Worm (Caenorhabditis elegans): ENCODE measurements around the gene gpx-5.

Gene gpx-5

DNA sequence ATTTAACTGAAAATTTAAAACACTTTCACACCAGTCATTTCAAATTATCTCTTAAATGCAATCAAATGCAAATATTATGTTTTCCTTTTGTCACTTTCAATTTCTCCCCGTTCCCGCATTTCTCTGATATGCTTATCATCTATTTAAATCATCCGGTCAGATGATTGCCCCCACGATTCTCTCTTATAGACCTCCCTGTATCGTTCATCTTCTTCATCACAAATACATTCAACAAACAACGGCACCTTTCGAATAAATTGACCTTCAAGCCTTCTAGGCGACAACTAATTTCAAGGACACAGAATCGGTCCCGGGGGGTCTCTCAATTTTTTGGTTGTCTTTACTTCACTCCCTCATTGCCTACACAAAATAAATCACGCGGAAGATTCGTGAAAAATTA, 35.6 kb upstream of the gpx-5 start:
- TF ChIP-seq hlh-15 (tag; optimal IDR thresholded peaks at IDR 0.05) (no peak), ztf-16 (tag; optimal IDR thresholded peaks at IDR 0.05) (no peak), Y22D7AL.16 (tag; optimal IDR thresholded peaks at IDR 0.05) (no peak), hlh-30 (tag; optimal IDR thresholded peaks at IDR 0.05; ENCODE audit: insufficient read depth) (no peak), ceh-14 (tag; optimal IDR thresholded peaks at IDR 0.05) (no peak), ceh-34 (tag; optimal IDR thresholded peaks at IDR 0.05) (no peak), ceh-2 (tag; optimal IDR thresholded peaks at IDR 0.05) (no peak), unc-42 (tag; optimal IDR thresholded peaks at IDR 0.05) (no peak), C08G9.2 (tag; optimal IDR thresholded peaks at IDR 0.05) (no peak), pha-2 (tag; optimal IDR thresholded peaks at IDR 0.05) (no peak), lim-6 (tag; optimal IDR thresholded peaks at IDR 0.05) (no peak), ceh-9 (tag; optimal IDR thresholded peaks at IDR 0.05) (no peak), pqm-1 (tag; optimal IDR thresholded peaks at IDR 0.05) (no peak), hlh-6 (tag; optimal IDR thresholded peaks at IDR 0.05) (no peak), K09A11.1 (tag; optimal IDR thresholded peaks at IDR 0.05; ENCODE audit: insufficient read depth) (no peak), gmeb-2 (tag; optimal IDR thresholded peaks at IDR 0.05) (no peak), hlh-8 (tag; optimal IDR thresholded peaks at IDR 0.05) (no peak), sox-4 (tag; optimal IDR thresholded peaks at IDR 0.05) (no peak), tbx-2 (tag; optimal IDR thresholded peaks at IDR 0.05) (no peak)

DNA sequence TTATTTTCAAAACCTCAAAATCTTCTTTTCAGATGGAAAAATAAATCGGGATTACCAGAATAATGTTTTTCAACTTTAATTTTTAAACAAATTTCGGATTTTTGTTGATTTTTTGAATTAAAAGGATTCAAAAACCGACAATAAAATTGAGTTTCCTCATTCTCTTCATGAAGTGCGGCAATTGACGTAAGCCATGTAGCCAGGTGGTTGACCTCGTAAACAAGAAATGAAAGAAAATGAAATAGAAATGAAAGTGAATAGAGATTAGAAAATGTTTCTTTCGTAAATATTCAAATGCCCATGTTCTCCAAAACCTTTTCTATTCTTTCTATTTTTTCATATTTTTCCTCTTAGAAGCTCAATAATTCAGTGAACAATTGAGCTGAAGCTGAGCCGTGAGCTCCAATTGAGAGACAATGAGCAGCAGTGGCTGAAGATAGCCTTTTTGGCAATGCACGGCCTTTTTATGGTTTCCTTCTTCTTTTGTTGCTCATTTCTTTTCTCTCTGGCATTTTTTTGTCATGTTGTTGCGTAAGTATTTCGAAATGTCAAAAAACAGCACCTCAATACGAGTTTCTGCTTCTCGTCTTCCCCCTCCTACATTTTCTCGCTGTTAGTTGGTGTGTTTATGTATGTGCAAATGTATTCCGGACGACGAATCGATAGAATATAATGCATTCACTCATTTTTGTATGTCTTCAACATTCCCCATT, 34.7 kb upstream of the gpx-5 start:
- no peak for TF ChIP-seq fkh-6 (tag; optimal IDR thresholded peaks at IDR 0.05)
- TF ChIP-seq unc-42 (tag; optimal IDR thresholded peaks at IDR 0.05): peak; percentile 7

DNA sequence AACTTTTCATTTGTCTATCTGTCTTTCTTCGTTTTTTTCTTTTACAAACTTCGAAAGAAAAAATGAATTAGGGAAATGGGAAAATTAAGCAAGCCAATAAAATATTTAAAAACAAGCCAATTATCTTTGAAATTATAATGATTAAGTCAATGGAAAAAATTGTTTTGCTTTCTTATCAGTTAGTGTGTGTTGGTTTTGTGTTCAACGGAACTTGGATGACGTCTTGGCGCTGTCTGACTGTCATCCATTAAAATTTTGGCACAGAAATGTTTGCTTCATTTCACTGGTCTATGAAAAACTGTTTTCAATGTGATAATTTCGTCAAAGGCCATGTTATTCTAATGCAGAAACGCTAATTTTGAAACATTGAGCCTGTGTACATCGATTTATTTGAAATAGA, 33.9 kb upstream of the gpx-5 start:
- TF ChIP-seq sdc-2 (tag; optimal IDR thresholded peaks at IDR 0.05) (no peak), lin-11 (tag; optimal IDR thresholded peaks at IDR 0.05) (no peak), ztf-16 (tag; optimal IDR thresholded peaks at IDR 0.05) (no peak), C38D4.7 (GFP tag; optimal IDR thresholded peaks at IDR 0.05) (no peak), fax-1 (tag; optimal IDR thresholded peaks at IDR 0.05) (no peak), ceh-14 (tag; optimal IDR thresholded peaks at IDR 0.05) (no peak), hlh-6 (tag; optimal IDR thresholded peaks at IDR 0.05) (no peak), pha-2 (tag; optimal IDR thresholded peaks at IDR 0.05) (no peak), ceh-48 (tag; optimal IDR thresholded peaks at IDR 0.05) (no peak), mec-3 (tag; optimal IDR thresholded peaks at IDR 0.05; ENCODE audit: borderline replicate concordance) (no peak)

DNA sequence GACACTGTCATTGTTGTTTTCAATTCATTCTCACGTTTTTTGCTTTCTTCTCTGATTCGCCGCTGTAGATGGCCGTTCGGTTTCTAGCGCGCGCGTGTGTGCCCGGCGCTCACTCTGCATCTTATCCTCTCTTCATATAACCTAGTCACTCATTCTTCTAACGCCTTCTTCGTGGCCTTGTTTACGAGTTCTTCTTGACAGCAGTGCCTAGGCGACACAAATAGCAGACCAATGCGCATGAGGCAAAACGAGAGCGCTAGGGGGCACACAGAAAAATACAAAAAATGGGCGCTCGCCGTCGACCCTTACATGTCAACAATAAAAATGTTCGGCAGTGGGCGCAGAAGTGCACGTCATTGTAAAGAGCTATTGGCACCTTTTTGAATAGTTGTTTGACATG, 33.4 kb upstream of the gpx-5 start:
- TF ChIP-seq ceh-18 (tag; optimal IDR thresholded peaks at IDR 0.05) (no peak), che-1 (tag; optimal IDR thresholded peaks at IDR 0.05) (no peak), C38D4.7 (GFP tag; optimal IDR thresholded peaks at IDR 0.05) (no peak), tbx-2 (tag; optimal IDR thresholded peaks at IDR 0.05) (no peak), nfya-1 (tag; optimal IDR thresholded peaks at IDR 0.05) (peak; percentile 32), mec-3 (tag; optimal IDR thresholded peaks at IDR 0.05; ENCODE audit: borderline replicate concordance) (no peak)

DNA sequence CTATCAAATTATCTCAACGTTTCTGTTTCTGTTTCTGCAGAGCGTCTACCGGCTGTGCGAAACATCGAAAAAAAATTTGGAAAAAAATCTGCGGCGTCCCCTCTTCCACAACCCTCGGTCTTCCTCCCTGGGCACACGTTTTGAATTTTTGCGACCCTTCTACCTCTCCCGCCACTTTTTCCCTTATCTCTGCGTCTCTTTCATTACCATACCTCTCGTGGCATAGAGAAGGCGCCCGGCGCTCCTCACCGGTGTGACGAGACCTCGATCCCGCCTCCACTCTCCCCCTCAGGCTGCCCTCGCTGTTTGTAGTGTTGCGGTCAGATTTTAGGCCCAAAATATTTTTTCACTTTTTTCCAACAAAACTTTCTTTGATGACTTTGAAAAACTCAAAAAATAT, 32.1 kb upstream of the gpx-5 start:
- TF ChIP-seq elt-2 (tag; optimal IDR thresholded peaks at IDR 0.05) (no peak), C08G9.2 (tag; optimal IDR thresholded peaks at IDR 0.05) (peak; percentile 10), pha-4 (tag; optimal IDR thresholded peaks at IDR 0.05) (no peak), unc-55 (GFP tag; optimal IDR thresholded peaks at IDR 0.05) (no peak), ceh-31 (tag; optimal IDR thresholded peaks at IDR 0.05) (peak; percentile 21), ceh-34 (tag; optimal IDR thresholded peaks at IDR 0.05) (peak; percentile 14), ceh-22 (tag; optimal IDR thresholded peaks at IDR 0.05) (no peak), unc-42 (tag; optimal IDR thresholded peaks at IDR 0.05) (peak; percentile 6), sdc-2 (tag; optimal IDR thresholded peaks at IDR 0.05) (peak; percentile 26)

Measured in whole organism, late embryonic.